Fruit fly (Drosophila melanogaster) whole organism, embryonic: ENCODE results near the gene CG7272.

ENCODE experiments used
- B-H1 ChIP-seq: fragments of 200-800 bp; sonication (Bioruptor generic); IDR thresholded peaks from 3 replicates; pipeline ENCODE4 v1.3.6; 2022; ENCODE audit warnings: missing biosample characterization, missing genetic modification characterization
- BtbVII ChIP-seq: fragments of 200-800 bp; sonication (Bioruptor generic); optimal IDR thresholded peaks from 3 replicates; lab custom pipeline; 2017; ENCODE audit warnings: missing biosample characterization, mild to moderate bottlenecking, missing genetic modification characterization
- C15 ChIP-seq: fragments of 200-800 bp; sonication (Bioruptor generic); IDR thresholded peaks from 3 replicates; pipeline ENCODE4 v1.3.6; 2022; ENCODE audit warnings: missing biosample characterization, missing genetic modification characterization
- CG10147 ChIP-seq: fragments of 200-800 bp; sonication (Bioruptor generic); optimal IDR thresholded peaks from 2 replicates; lab custom pipeline; 2019; ENCODE audit warnings: missing biosample characterization, mild to moderate bottlenecking, missing genetic modification characterization, moderate library complexity
- CG10274 ChIP-seq: fragments of 200-800 bp; sonication (Bioruptor generic); optimal IDR thresholded peaks from 3 replicates; lab custom pipeline; 2017; ENCODE audit warnings: missing biosample characterization, mild to moderate bottlenecking, missing genetic modification characterization
- CG10321 ChIP-seq: fragments of 200-800 bp; sonication (Bioruptor generic); IDR thresholded peaks from 2 replicates; pipeline ENCODE4 v1.3.6; 2022; ENCODE audit warnings: missing biosample characterization, missing genetic modification characterization
- CG10366 ChIP-seq: fragments of 200-800 bp; sonication (Bioruptor generic); IDR thresholded peaks from 2 replicates; pipeline ENCODE4 v1.3.6; 2022; ENCODE audit warnings: missing biosample characterization, missing genetic modification characterization
- CG11093 ChIP-seq: fragments of 200-800 bp; sonication (Bioruptor generic); IDR thresholded peaks from 3 replicates; pipeline ENCODE4 v1.3.6; 2022; ENCODE audit warnings: missing biosample characterization, missing genetic modification characterization
- CG11695 ChIP-seq: fragments of 200-800 bp; sonication (Bioruptor generic); IDR thresholded peaks from 3 replicates; pipeline ENCODE4 v1.3.6; 2022; ENCODE audit warnings: missing biosample characterization, missing genetic modification characterization
- CG13424 ChIP-seq: fragments of 200-800 bp; sonication (Bioruptor generic); optimal IDR thresholded peaks from 2 replicates; lab custom pipeline; 2019; ENCODE audit warnings: missing biosample characterization, mild to moderate bottlenecking, missing genetic modification characterization, moderate library complexity
- CG1529 ChIP-seq: fragments of 200-800 bp; sonication (Bioruptor generic); optimal IDR thresholded peaks from 3 replicates; lab custom pipeline; 2018; ENCODE audit warnings: missing biosample characterization, missing genetic modification characterization
- CG15696 ChIP-seq: fragments of 200-800 bp; sonication (Bioruptor generic); optimal IDR thresholded peaks from 2 replicates; lab custom pipeline; 2019; ENCODE audit warnings: missing biosample characterization, mild to moderate bottlenecking, missing genetic modification characterization, moderate library complexity
- CG17328 ChIP-seq: fragments of 200-800 bp; sonication (Bioruptor generic); IDR thresholded peaks from 2 replicates; pipeline ENCODE4 v1.3.6; 2022; ENCODE audit warnings: missing biosample characterization, missing genetic modification characterization
- CG17612 ChIP-seq: fragments of 200-800 bp; sonication (Bioruptor generic); IDR thresholded peaks from 2 replicates; pipeline ENCODE4 v1.3.6; 2022; ENCODE audit warnings: missing biosample characterization, missing genetic modification characterization
- CG17912 ChIP-seq: fragments of 200-800 bp; sonication (Bioruptor generic); optimal IDR thresholded peaks from 2 replicates; lab custom pipeline; 2018; ENCODE audit warnings: missing biosample characterization, mild to moderate bottlenecking, missing genetic modification characterization
- CG34422 ChIP-seq: fragments of 200-800 bp; sonication (Bioruptor generic); IDR thresholded peaks from 3 replicates; pipeline ENCODE4 v1.3.6; 2022; ENCODE audit warnings: missing biosample characterization, missing genetic modification characterization
- CG4404 ChIP-seq: fragments of 200-800 bp; sonication (Bioruptor generic); IDR thresholded peaks from 2 replicates; pipeline ENCODE4 v1.3.6; 2022; ENCODE audit warnings: missing biosample characterization, missing genetic modification characterization
- CG4820 ChIP-seq: fragments of 200-800 bp; sonication (Bioruptor generic); optimal IDR thresholded peaks from 3 replicates; lab custom pipeline; 2016; ENCODE audit warnings: missing biosample characterization, missing genetic modification characterization
- CG6654 ChIP-seq: fragments of 200-800 bp; sonication (Bioruptor generic); optimal IDR thresholded peaks from 2 replicates; lab custom pipeline; 2017; ENCODE audit warnings: missing biosample characterization, mild to moderate bottlenecking, missing genetic modification characterization
- CG6854 ChIP-seq: fragments of 200-800 bp; sonication (Bioruptor generic); optimal IDR thresholded peaks from 3 replicates; lab custom pipeline; 2017; ENCODE audit warnings: missing biosample characterization, mild to moderate bottlenecking, missing genetic modification characterization
- CG7357 ChIP-seq: fragments of 200-800 bp; sonication (Bioruptor generic); IDR thresholded peaks from 3 replicates; pipeline ENCODE4 v1.3.6; 2022; ENCODE audit warnings: missing biosample characterization, missing genetic modification characterization
- CG8281 ChIP-seq: fragments of 200-800 bp; sonication (Bioruptor generic); optimal IDR thresholded peaks from 2 replicates; lab custom pipeline; 2018; ENCODE audit warnings: missing biosample characterization, mild to moderate bottlenecking, missing genetic modification characterization, moderate library complexity
- CG8290 ChIP-seq, 3 experiments: fragments of 200-800 bp; sonication (Bioruptor generic); optimal IDR thresholded peaks; 2 replicates each; lab custom pipeline; 2016 to 2019; ENCODE audit warnings: missing biosample characterization in 3 of 3, missing genetic modification characterization in 3 of 3, mild to moderate bottlenecking in 2 of 3, moderate library complexity in 1 of 3
- CG8924 ChIP-seq: fragments of 200-800 bp; optimal IDR thresholded peaks from 3 replicates; lab custom pipeline; 2019; ENCODE audit warnings: missing biosample characterization, mild to moderate bottlenecking, missing genetic modification characterization, moderate library complexity
- CG9727 ChIP-seq: fragments of 200-800 bp; sonication (Bioruptor generic); optimal IDR thresholded peaks from 3 replicates; lab custom pipeline; 2017; ENCODE audit warnings: missing biosample characterization, mild to moderate bottlenecking, missing genetic modification characterization
- D19B ChIP-seq: fragments of 200-800 bp; sonication (Bioruptor generic); optimal IDR thresholded peaks from 2 replicates; lab custom pipeline; 2017; ENCODE audit warnings: missing biosample characterization, mild to moderate bottlenecking, missing genetic modification characterization
- Dek ChIP-seq: fragments of 200-800 bp; sonication (Bioruptor generic); optimal IDR thresholded peaks from 3 replicates; lab custom pipeline; 2019; ENCODE audit warnings: missing biosample characterization, mild to moderate bottlenecking, missing genetic modification characterization, moderate library complexity
- Ets65A ChIP-seq: fragments of 200-800 bp; sonication (Bioruptor generic); peaks from one replicate; lab custom pipeline; 2016; ENCODE audit warnings: missing biosample characterization, missing genetic modification characterization
- Mad ChIP-seq: fragments of 200-800 bp; sonication (Bioruptor generic); optimal IDR thresholded peaks from 2 replicates; lab custom pipeline; 2016; ENCODE audit warnings: missing biosample characterization, missing genetic modification characterization
- NfI ChIP-seq: fragments of 200-800 bp; sonication (Bioruptor generic); optimal IDR thresholded peaks from 3 replicates; lab custom pipeline; 2018; ENCODE audit warnings: missing biosample characterization, mild to moderate bottlenecking, missing genetic modification characterization, moderate library complexity
- Sox100B ChIP-seq: fragments of 200-800 bp; sonication (Bioruptor generic); optimal IDR thresholded peaks from 3 replicates; lab custom pipeline; 2018; ENCODE audit warnings: missing biosample characterization, mild to moderate bottlenecking, missing genetic modification characterization
- aop ChIP-seq: fragments of 200-800 bp; sonication (Bioruptor generic); IDR thresholded peaks from 2 replicates; pipeline ENCODE4 v1.3.6; 2022; ENCODE audit warnings: missing biosample characterization, missing genetic modification characterization
- caup ChIP-seq: fragments of 200-800 bp; sonication (Bioruptor generic); optimal IDR thresholded peaks from 3 replicates; lab custom pipeline; 2017; ENCODE audit warnings: missing biosample characterization, mild to moderate bottlenecking, missing genetic modification characterization, moderate library complexity; ENCODE audit not compliant: severe bottlenecking
- chif ChIP-seq, 2 experiments: fragments of 200-800 bp; sonication (Bioruptor generic); optimal IDR thresholded peaks; 3 replicates each; lab custom pipeline; 2016; ENCODE audit warnings: missing biosample characterization in 2 of 2, missing genetic modification characterization in 2 of 2
- eve ChIP-seq, 2 experiments: fragments of >200 bp; optimal IDR thresholded peaks; 2 replicates each; lab custom pipeline; 2017; ENCODE audit warnings: missing biosample characterization in 2 of 2, missing genetic modification characterization in 2 of 2
- fd102C ChIP-seq: fragments of 200-800 bp; sonication (Bioruptor generic); optimal IDR thresholded peaks from 2 replicates; lab custom pipeline; 2018; ENCODE audit warnings: missing biosample characterization, mild to moderate bottlenecking, missing genetic modification characterization, moderate library complexity
- fd3F ChIP-seq: fragments of 200-800 bp; sonication (Bioruptor generic); optimal IDR thresholded peaks from 2 replicates; lab custom pipeline; 2018; ENCODE audit warnings: missing biosample characterization, mild to moderate bottlenecking, missing genetic modification characterization, moderate library complexity
- fd96Cb ChIP-seq: fragments of 200-800 bp; sonication (Bioruptor generic); optimal IDR thresholded peaks from 2 replicates; lab custom pipeline; 2018; ENCODE audit warnings: missing biosample characterization, mild to moderate bottlenecking, missing genetic modification characterization, moderate library complexity
- fu2 ChIP-seq: fragments of 200-800 bp; sonication (Bioruptor generic); optimal IDR thresholded peaks from 2 replicates; lab custom pipeline; 2016; ENCODE audit warnings: missing biosample characterization, missing genetic modification characterization
- gcm2 ChIP-seq: fragments of 200-800 bp; sonication (Bioruptor generic); optimal IDR thresholded peaks from 2 replicates; lab custom pipeline; 2016; ENCODE audit warnings: missing biosample characterization, missing genetic modification characterization
- gfzf ChIP-seq: fragments of 200-800 bp; sonication (Bioruptor generic); optimal IDR thresholded peaks from 2 replicates; lab custom pipeline; 2016; ENCODE audit warnings: missing biosample characterization, mild to moderate bottlenecking, missing genetic modification characterization, moderate library complexity
- sim ChIP-seq: fragments of 200-800 bp; sonication (Bioruptor generic); IDR thresholded peaks from 2 replicates; pipeline ENCODE4 v1.3.6; 2022; ENCODE audit warnings: missing biosample characterization, missing genetic modification characterization
- sob ChIP-seq: fragments of 200-800 bp; sonication (Bioruptor generic); IDR thresholded peaks from 2 replicates; pipeline ENCODE4 v1.3.6; 2022; ENCODE audit warnings: missing biosample characterization, missing genetic modification characterization
- ttk ChIP-seq: fragments of 200-800 bp; sonication (Bioruptor generic); IDR thresholded peaks from 2 replicates; pipeline ENCODE4 v2.1.2; 2022; ENCODE audit warnings: missing biosample characterization, missing genetic modification characterization
- tx ChIP-seq: fragments of 200-800 bp; sonication (Bioruptor generic); optimal IDR thresholded peaks from 2 replicates; lab custom pipeline; 2016; ENCODE audit warnings: missing biosample characterization, missing genetic modification characterization
- vfl ChIP-seq: fragments of 200-800 bp; sonication (Bioruptor generic); optimal IDR thresholded peaks from 2 replicates; lab custom pipeline; 2016; ENCODE audit warnings: missing biosample characterization, missing genetic modification characterization
- wdn ChIP-seq: fragments of 200-800 bp; sonication (Bioruptor generic); IDR thresholded peaks from 2 replicates; pipeline ENCODE4 v1.3.6; 2022; ENCODE audit warnings: missing biosample characterization, missing genetic modification characterization
- zen ChIP-seq: fragments of 200-800 bp; sonication (Bioruptor generic); optimal IDR thresholded peaks from 3 replicates; lab custom pipeline; 2018; ENCODE audit warnings: missing biosample characterization, mild to moderate bottlenecking, missing genetic modification characterization, moderate library complexity
- zf30C ChIP-seq: fragments of 200-800 bp; sonication (Bioruptor generic); optimal IDR thresholded peaks from 3 replicates; lab custom pipeline; 2018; ENCODE audit warnings: missing biosample characterization, mild to moderate bottlenecking, missing genetic modification characterization
- zfh1 ChIP-seq: fragments of 200-800 bp; sonication (Bioruptor generic); IDR thresholded peaks from 3 replicates; pipeline ENCODE4 v1.3.6; 2022; ENCODE audit warnings: missing biosample characterization, missing genetic modification characterization
- zfh2 ChIP-seq: fragments of 200-800 bp; sonication (Bioruptor generic); optimal IDR thresholded peaks from 2 replicates; lab custom pipeline; 2016; ENCODE audit warnings: missing biosample characterization, missing genetic modification characterization

CG7272 gene

DNA sequence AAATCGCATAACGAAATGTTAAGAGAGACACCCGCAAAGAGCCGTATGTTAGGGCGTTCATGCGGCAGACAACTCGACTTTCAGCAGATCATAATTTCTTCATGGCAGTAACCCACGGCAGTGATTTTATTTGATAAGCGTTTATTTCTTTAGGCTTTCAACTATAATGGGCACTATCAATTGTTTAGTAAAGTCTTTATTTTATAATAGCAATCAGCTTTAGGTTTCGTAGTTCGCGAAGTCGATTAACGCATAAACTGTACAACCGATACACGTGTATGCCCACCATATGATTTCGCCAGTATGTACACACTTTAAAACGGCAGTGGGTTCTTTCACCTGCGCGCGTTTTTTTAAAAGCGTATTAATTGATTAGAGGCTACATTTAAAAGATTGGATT lies 7.5 kb downstream of the CG7272 start, which contains the start of gene CG7841 (continued):
- peak; percentile 100 for TF ChIP-seq CG4820 (GFP tag; lab: Kevin White, UChicago)
- peak; percentile 98 for TF ChIP-seq CG17328
- peak; percentile 97 for TF ChIP-seq sim
- TF ChIP-seq CG9727 (GFP tag; lab: Kevin White, UChicago), result peak; percentile 99
- peak; percentile 87 for TF ChIP-seq aop
- peak; percentile 99 for TF ChIP-seq caup (GFP tag; lab: Kevin White, UChicago)
- peak; percentile 91; the same call in 2 of the 3 replicates for TF ChIP-seq B-H1
- TF ChIP-seq CG8924 (tag; lab: Kevin White, UChicago), result peak; percentile 99
- peak; percentile 96 for TF ChIP-seq tx (GFP tag; lab: Kevin White, UChicago)
- TF ChIP-seq Mad, result peak; percentile 97
- peak; percentile 98 for TF ChIP-seq CG11695 (GFP tag; lab: Robert Waterston, UW)
- peak; percentile 99 for TF ChIP-seq CG6854 (GFP tag; lab: Kevin White, UChicago)
- TF ChIP-seq chif (GFP tag; optimal IDR thresholded peaks at IDR 0.05; lab: Kevin White, UChicago), result peak; percentile 97 to 98
- peak; percentile 97 for TF ChIP-seq Dek (tag; lab: Kevin White, UChicago)
- no peak for TF ChIP-seq CG4404
- peak; percentile 99 for TF ChIP-seq CG13424
- peak; percentile 93 for TF ChIP-seq C15
- TF ChIP-seq zen, result peak; percentile 91
- TF ChIP-seq CG8290 (GFP tag; optimal IDR thresholded peaks at IDR 0.05; lab: Kevin White, UChicago), result peak; percentile 94
- TF ChIP-seq CG8290 (tag; optimal IDR thresholded peaks at IDR 0.05; lab: Kevin White, UChicago), result peak; percentile 94 to 96
- peak; percentile 94 for TF ChIP-seq CG10366
- peak; percentile 96 for TF ChIP-seq vfl (GFP tag; lab: Kevin White, UChicago)
- peak; percentile 89 for TF ChIP-seq CG8281 (tag; lab: Kevin White, UChicago)
- peak; percentile 95 for TF ChIP-seq zfh2
- TF ChIP-seq gcm2, result peak; percentile 96
- TF ChIP-seq CG17612 (GFP tag; lab: Robert Waterston, UW), result peak; percentile 83; the same call in 1 of the 2 replicates
- peak; percentile 86 for TF ChIP-seq D19B (GFP tag; lab: Kevin White, UChicago)
- TF ChIP-seq CG15696 (tag; lab: Kevin White, UChicago), result peak; percentile 98
- TF ChIP-seq CG7357 (GFP tag; lab: Robert Waterston, UW), result peak; percentile 83
- peak; percentile 98 for TF ChIP-seq CG10147
- TF ChIP-seq zf30C (GFP tag; lab: Kevin White, UChicago), result peak; percentile 63
- TF ChIP-seq wdn, result peak; percentile 93
- TF ChIP-seq BtbVII (GFP tag; lab: Kevin White, UChicago), result peak; percentile 99
- TF ChIP-seq fd96Cb, result peak; percentile 96
- peak; percentile 94 for TF ChIP-seq ttk
- TF ChIP-seq zfh1 (GFP tag; lab: Robert Waterston, UW), result peak; percentile 97
- TF ChIP-seq CG1529, result peak; percentile 96
- peak; percentile 88 for TF ChIP-seq CG6654 (GFP tag; lab: Kevin White, UChicago)
- peak; percentile 94 for TF ChIP-seq fu2 (GFP tag; lab: Kevin White, UChicago)
- peak; percentile 98 for TF ChIP-seq NfI (GFP tag; lab: Kevin White, UChicago)
- TF ChIP-seq eve (GFP tag; optimal IDR thresholded peaks at IDR 0.05; lab: Kevin White, UChicago), result no peak
- peak; percentile 95 for TF ChIP-seq sob (GFP tag; lab: Robert Waterston, UW)
- TF ChIP-seq fd3F (GFP tag; lab: Kevin White, UChicago), result peak; percentile 96
- TF ChIP-seq CG11093 (GFP tag; lab: Robert Waterston, UW), result peak; percentile 79; the same call in 2 of the 3 replicates
- peak; percentile 97 for TF ChIP-seq Sox100B (GFP tag; lab: Kevin White, UChicago)
- TF ChIP-seq gfzf (GFP tag; lab: Kevin White, UChicago), result peak; percentile 29
- TF ChIP-seq CG17912 (GFP tag; lab: Kevin White, UChicago), result peak; percentile 97
- TF ChIP-seq CG34422 (GFP tag; lab: Robert Waterston, UW), result peak; percentile 94
- TF ChIP-seq Ets65A (GFP tag; lab: Kevin White, UChicago), result peak; percentile 98
- peak; percentile 77 for TF ChIP-seq CG10321 (GFP tag; lab: Robert Waterston, UW)
- TF ChIP-seq CG10274 (GFP tag; lab: Kevin White, UChicago), result peak; percentile 91
- TF ChIP-seq fd102C, result peak; percentile 94
